Worm (Caenorhabditis elegans): ENCODE data around the gene F58F12.2.

F58F12.2 gene

ce11 chrII:6387937-6388336, at the start of gene F58F12.2:
Gene F58F12.2 (minus strand): TSS chrII:6388037.
- no peak for TF ChIP-seq ztf-26 (tag; optimal IDR thresholded peaks at IDR 0.05)
- TF ChIP-seq mcd-1 (GFP tag; IDR thresholded peaks at IDR 0.05) = no peak
- TF ChIP-seq ztf-6 (GFP tag; IDR thresholded peaks at IDR 0.05) = no peak
- no peak for TF ChIP-seq unc-62 (GFP tag; optimal IDR thresholded peaks at IDR 0.05)
- TF ChIP-seq dox-1 (GFP tag; IDR thresholded peaks at IDR 0.05) = no peak
- no peak for TF ChIP-seq bed-1 (GFP tag; IDR thresholded peaks at IDR 0.05)
- TF ChIP-seq chd-7 (tag; optimal IDR thresholded peaks at IDR 0.05) = no peak
- TF ChIP-seq lsl-1 (GFP tag; optimal IDR thresholded peaks at IDR 0.05) = no peak
- no peak for TF ChIP-seq madf-3 (GFP tag; IDR thresholded peaks at IDR 0.05)
- TF ChIP-seq cebp-2 (GFP tag; IDR thresholded peaks at IDR 0.05) = no peak
- TF ChIP-seq F39B2.1 (GFP tag; IDR thresholded peaks at IDR 0.05) = no peak
- no peak for TF ChIP-seq mxl-1 (tag; optimal IDR thresholded peaks at IDR 0.05)
- TF ChIP-seq ceh-79 (tag; optimal IDR thresholded peaks at IDR 0.05) = no peak
- TF ChIP-seq hsf-1 (GFP tag; IDR thresholded peaks at IDR 0.05) = no peak

- TF ChIP-seq gei-17 (GFP tag; optimal IDR thresholded peaks at IDR 0.05) (no peak), ceh-79 (tag; optimal IDR thresholded peaks at IDR 0.05) (no peak), rcor-1 (GFP tag; IDR thresholded peaks at IDR 0.05) (no peak), egl-18 (GFP tag; IDR thresholded peaks at IDR 0.05) (no peak)
These were observed 49.0 kb upstream of the F58F12.2 start for ce11 chrII:6436845-6437244.

DNA sequence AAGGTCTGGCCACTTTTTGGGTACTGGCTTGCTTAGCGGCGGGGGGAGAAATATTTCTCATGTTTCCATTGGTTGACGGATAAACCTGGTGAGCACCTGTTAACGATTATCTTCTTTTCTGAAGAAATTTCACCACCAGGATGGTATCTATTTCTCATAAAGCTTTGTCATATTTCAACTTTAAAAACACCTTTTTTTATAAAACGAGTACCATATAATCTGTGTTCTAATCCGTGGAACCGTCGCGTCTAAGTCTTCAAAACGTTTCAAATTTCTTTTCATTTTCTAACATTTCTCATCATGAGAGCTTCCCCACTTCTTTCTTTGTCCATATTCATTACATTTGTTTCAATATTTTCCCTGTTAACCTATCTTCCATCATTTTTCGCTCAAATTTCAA, 38.2 kb upstream of the F58F12.2 start, which contains the start of gene col-75:
Gene col-75, plus strand, starts transcription at position 301 of the 400 bp plus-strand sequence.
- TF ChIP-seq attf-3 (GFP tag; conservative IDR thresholded peaks at IDR 0.05) = no peak
- TF ChIP-seq hsf-1 (GFP tag; IDR thresholded peaks at IDR 0.05) = no peak
- TF ChIP-seq sea-2 (GFP tag; IDR thresholded peaks at IDR 0.05) = no peak
- TF ChIP-seq K12H6.12 (tag; optimal IDR thresholded peaks at IDR 0.05) = no peak

- TF ChIP-seq hmg-20 (GFP tag; IDR thresholded peaks at IDR 0.05) (no peak), ceh-40 (GFP tag; IDR thresholded peaks at IDR 0.05) (no peak), sptf-2 (GFP tag; optimal IDR thresholded peaks at IDR 0.05) (no peak), F39B2.1 (GFP tag; IDR thresholded peaks at IDR 0.05) (no peak), fkh-3 (tag; optimal IDR thresholded peaks at IDR 0.05) (no peak), unc-130 (GFP tag; optimal IDR thresholded peaks at IDR 0.05) (no peak), attf-3 (GFP tag; conservative IDR thresholded peaks at IDR 0.05) (no peak)
These were observed 35.0 kb upstream of the F58F12.2 start, which contains the start of gene K03H9.3 for ce11 chrII:6422812-6423211. Gene K03H9.3 (plus strand): TSS chrII:6423112.

DNA sequence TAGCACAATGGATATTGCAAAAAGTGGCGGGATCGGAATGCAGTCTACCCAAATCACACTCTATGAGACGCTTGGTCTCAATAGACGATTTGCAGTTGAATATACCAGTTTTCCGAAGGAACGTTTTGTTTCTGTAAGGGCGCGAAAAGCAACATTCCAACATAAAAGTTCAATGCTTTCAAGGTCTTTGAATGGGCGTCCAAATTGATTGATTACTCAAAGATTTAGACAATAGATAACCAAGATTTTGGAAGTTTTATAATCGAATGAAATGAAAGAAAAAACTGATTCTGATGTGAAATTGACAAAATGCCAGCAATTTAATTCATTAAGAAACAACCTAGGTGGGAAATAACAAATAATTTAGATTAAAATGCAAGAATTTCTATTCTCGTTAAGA, 31.3 kb upstream of the F58F12.2 start:
- TF ChIP-seq F55B11.4 (tag; optimal IDR thresholded peaks at IDR 0.05; ENCODE audit: borderline replicate concordance, insufficient read depth) = no peak
- TF ChIP-seq F49E8.2 (tag; optimal IDR thresholded peaks at IDR 0.05; ENCODE audit: insufficient read depth) = no peak
- TF ChIP-seq F33H1.4 (GFP tag; IDR thresholded peaks at IDR 0.05) = no peak
- no peak for TF ChIP-seq lin-35 (GFP tag; optimal IDR thresholded peaks at IDR 0.05)
- TF ChIP-seq ama-1 (optimal IDR thresholded peaks at IDR 0.05) = no peak
- TF ChIP-seq ama-1 (GFP tag; optimal IDR thresholded peaks at IDR 0.05) = no peak
- no peak for TF ChIP-seq nfya-2 (GFP tag; IDR thresholded peaks at IDR 0.05)
- TF ChIP-seq rpc-1 (optimal IDR thresholded peaks at IDR 0.05) = no peak
- TF ChIP-seq rpc-1 (tag; optimal IDR thresholded peaks at IDR 0.05) = no peak
- no peak for TF ChIP-seq pha-4 (tag; optimal IDR thresholded peaks at IDR 0.05)
- TF ChIP-seq K12H6.12 (tag; optimal IDR thresholded peaks at IDR 0.05) = no peak
- TF ChIP-seq him-1 (tag; optimal IDR thresholded peaks at IDR 0.05) = no peak
- no peak for TF ChIP-seq hlh-26 (GFP tag; conservative IDR thresholded peaks at IDR 0.05)
- TF ChIP-seq Y79H2A.3 (GFP tag; conservative IDR thresholded peaks at IDR 0.05) = no peak
- TF ChIP-seq mcd-1 (GFP tag; IDR thresholded peaks at IDR 0.05) = no peak
- TF ChIP-seq zfh-2 (GFP tag; conservative IDR thresholded peaks at IDR 0.05) = no peak
- no peak for TF ChIP-seq snpc-1.1 (tag; optimal IDR thresholded peaks at IDR 0.05; ENCODE audit: insufficient read depth)
- TF ChIP-seq B0336.3 (GFP tag; IDR thresholded peaks at IDR 0.05) = no peak
- no peak for TF ChIP-seq T07F8.4 (tag; optimal IDR thresholded peaks at IDR 0.05)
- no peak for TF ChIP-seq ceh-79 (tag; optimal IDR thresholded peaks at IDR 0.05)

Measured in whole organism, young adult.